Worm (Caenorhabditis elegans) whole organism, young adult: ENCODE results near the gene Y57G11C.22.

Source experiments
- B0019.2 ChIP-seq: fragments of 200-800 bp; sonication (Bioruptor generic); conservative IDR thresholded peaks from 2 replicates; pipeline ENCODE4 v1.3.6; 2022; ENCODE audit warnings: missing genetic modification reagents, missing genetic modification characterization, missing compliant biosample characterization
- B0336.3 ChIP-seq: fragments of 200-800 bp; sonication (Bioruptor generic); IDR thresholded peaks from 2 replicates; pipeline ENCODE4 v1.3.6; 2022; ENCODE audit warnings: missing genetic modification characterization, missing compliant biosample characterization
- C17E4.6 ChIP-seq: fragments of 200-800 bp; sonication (Bioruptor generic); IDR thresholded peaks from 2 replicates; pipeline ENCODE4 v1.3.6; 2022; ENCODE audit warnings: missing genetic modification reagents, missing genetic modification characterization, missing compliant biosample characterization
- F33H1.4 ChIP-seq: fragments of 200-800 bp; sonication (Bioruptor generic); IDR thresholded peaks from 2 replicates; pipeline ENCODE4 v1.3.6; 2022; ENCODE audit warnings: missing genetic modification reagents, missing genetic modification characterization, missing compliant biosample characterization
- F37B4.10 ChIP-seq: fragments of 200-800 bp; sonication (Bioruptor generic); IDR thresholded peaks from 2 replicates; pipeline ENCODE4 v1.3.6; 2022; ENCODE audit warnings: missing genetic modification characterization, missing compliant biosample characterization
- F39B2.1 ChIP-seq: fragments of 200-800 bp; sonication (Bioruptor generic); IDR thresholded peaks from 2 replicates; pipeline ENCODE4 v1.3.6; 2022; ENCODE audit warnings: missing genetic modification reagents, missing genetic modification characterization, missing compliant biosample characterization
- Y53F4B.3 ChIP-seq: fragments of 200-800 bp; sonication (Bioruptor generic); IDR thresholded peaks from 2 replicates; pipeline ENCODE4 v1.3.6; 2022; ENCODE audit warnings: missing genetic modification reagents, missing genetic modification characterization, missing compliant biosample characterization
- aptf-3 ChIP-seq: fragments of 200-800 bp; sonication (Bioruptor generic); IDR thresholded peaks from 2 replicates; pipeline ENCODE4 v1.3.6; 2022; ENCODE audit warnings: missing genetic modification characterization, missing compliant biosample characterization
- atf-7 ChIP-seq: sonication (generic microtip); optimal IDR thresholded peaks from 2 replicates; lab custom pipeline; 2017; ENCODE audit warnings: mild to moderate bottlenecking, missing genetic modification characterization, missing compliant biosample characterization
- athp-1 ChIP-seq: sonication (generic microtip); optimal IDR thresholded peaks from 2 replicates; lab custom pipeline; 2017; ENCODE audit warnings: mild to moderate bottlenecking, missing genetic modification characterization, missing compliant biosample characterization
- attf-3 ChIP-seq: fragments of 200-800 bp; sonication (Bioruptor generic); conservative IDR thresholded peaks from 2 replicates; pipeline ENCODE4 v1.3.6; 2022; ENCODE audit warnings: missing genetic modification reagents, missing genetic modification characterization, missing compliant biosample characterization
- cebp-2 ChIP-seq: fragments of 200-800 bp; sonication (Bioruptor generic); IDR thresholded peaks from 2 replicates; pipeline ENCODE4 v1.3.6; 2022; ENCODE audit warnings: missing genetic modification characterization, missing compliant biosample characterization
- ceh-40 ChIP-seq: fragments of 200-800 bp; sonication (Bioruptor generic); IDR thresholded peaks from 2 replicates; pipeline ENCODE4 v1.3.6; 2022; ENCODE audit warnings: missing genetic modification characterization, missing compliant biosample characterization
- chd-7 ChIP-seq: sonication (generic microtip); optimal IDR thresholded peaks from 2 replicates; lab custom pipeline; 2016; ENCODE audit warnings: mild to moderate bottlenecking, missing genetic modification characterization, moderate library complexity, missing compliant biosample characterization
- dox-1 ChIP-seq: fragments of 200-800 bp; sonication (Bioruptor generic); IDR thresholded peaks from 2 replicates; pipeline ENCODE4 v1.3.6; 2022; ENCODE audit warnings: missing genetic modification reagents, missing genetic modification characterization, missing compliant biosample characterization
- egrh-3 ChIP-seq: fragments of 200-800 bp; sonication (Bioruptor generic); IDR thresholded peaks from 2 replicates; pipeline ENCODE4 v1.3.6; 2022; ENCODE audit warnings: missing genetic modification reagents, missing genetic modification characterization, missing compliant biosample characterization
- ekl-4 ChIP-seq: fragments of 200-800 bp; sonication (Bioruptor generic); IDR thresholded peaks from 2 replicates; pipeline ENCODE4 v1.3.6; 2022; ENCODE audit warnings: missing genetic modification reagents, missing genetic modification characterization, missing compliant biosample characterization
- ets-4 ChIP-seq: fragments of 200-800 bp; sonication (Bioruptor generic); optimal IDR thresholded peaks from 2 replicates; lab custom pipeline; 2018; ENCODE audit warnings: mild to moderate bottlenecking, missing genetic modification characterization, missing compliant biosample characterization
- him-1 ChIP-seq: sonication (generic microtip); optimal IDR thresholded peaks from 2 replicates; lab custom pipeline; 2016; ENCODE audit warnings: missing genotype, missing genetic modification reagents, missing genetic modification characterization, missing compliant biosample characterization
- hmg-1.2 ChIP-seq: fragments of 200-800 bp; sonication (Bioruptor generic); IDR thresholded peaks from 2 replicates; pipeline ENCODE4 v1.3.6; 2022; ENCODE audit warnings: missing genetic modification reagents, missing genetic modification characterization, missing compliant biosample characterization
- lag-1 ChIP-seq: fragments of 200-800 bp; sonication (Bioruptor generic); IDR thresholded peaks from 2 replicates; pipeline ENCODE4 v1.3.6; 2022; ENCODE audit warnings: missing genetic modification reagents, missing genetic modification characterization, missing compliant biosample characterization
- let-526 ChIP-seq: fragments of 200-800 bp; sonication (Bioruptor generic); IDR thresholded peaks from 2 replicates; pipeline ENCODE4 v1.3.6; 2022; ENCODE audit warnings: missing genetic modification reagents, missing genetic modification characterization, missing compliant biosample characterization
- let-607 ChIP-seq, 2 experiments: fragments of 200-800 bp in 1 of 2; sonication (Bioruptor generic) in 1 of 2; sonication (generic microtip) in 1 of 2; optimal IDR thresholded peaks; 2 replicates each; lab custom pipeline; 2016 to 2018; ENCODE audit warnings: mild to moderate bottlenecking in 2 of 2, missing compliant biosample characterization in 2 of 2, missing genetic modification characterization in 2 of 2, moderate library complexity in 2 of 2, missing genotype in 1 of 2
- lin-35 ChIP-seq, 3 experiments: fragments of 150-350 bp in 2 of 3; sonication (generic microtip) in 1 of 3; optimal IDR thresholded peaks; 2 replicates each; lab custom pipeline; 2014 to 2018; ENCODE audit warnings: missing biosample characterization in 3 of 3, missing genetic modification characterization in 3 of 3, missing genetic modification reagents in 3 of 3
- lir-1 ChIP-seq: fragments of 200-800 bp; sonication (Bioruptor generic); conservative IDR thresholded peaks from 2 replicates; pipeline ENCODE4 v1.3.6; 2022; ENCODE audit warnings: missing genetic modification reagents, missing genetic modification characterization, missing compliant biosample characterization
- lsl-1 ChIP-seq: fragments of 200-800 bp; sonication (Bioruptor generic); optimal IDR thresholded peaks from 2 replicates; lab custom pipeline; 2018; ENCODE audit warnings: mild to moderate bottlenecking, missing genetic modification characterization, moderate library complexity, missing compliant biosample characterization
- lsy-27 ChIP-seq: sonication (generic microtip); optimal IDR thresholded peaks from 2 replicates; lab custom pipeline; 2017; ENCODE audit warnings: missing genetic modification characterization, mild to moderate bottlenecking, missing compliant biosample characterization, antibody characterized with exemption, missing genotype, borderline replicate concordance; ENCODE audit not compliant: insufficient read depth
- mcd-1 ChIP-seq: fragments of 200-800 bp; sonication (Bioruptor generic); IDR thresholded peaks from 2 replicates; pipeline ENCODE4 v1.3.6; 2022; ENCODE audit warnings: missing genetic modification reagents, missing genetic modification characterization, missing compliant biosample characterization
- mes-4 ChIP-seq: sonication (generic microtip); optimal IDR thresholded peaks from 2 replicates; lab custom pipeline; 2016; ENCODE audit warnings: missing genotype, missing genetic modification characterization, missing compliant biosample characterization
- nhr-27 ChIP-seq: fragments of 200-800 bp; sonication (Bioruptor generic); optimal IDR thresholded peaks from 2 replicates; lab custom pipeline; 2018; ENCODE audit warnings: mild to moderate bottlenecking, missing genetic modification characterization, moderate library complexity, missing compliant biosample characterization
- nhr-90 ChIP-seq: sonication (generic microtip); optimal IDR thresholded peaks from 2 replicates; lab custom pipeline; 2016; ENCODE audit warnings: missing genotype, mild to moderate bottlenecking, missing genetic modification characterization, missing compliant biosample characterization
- rcor-1 ChIP-seq: fragments of 200-800 bp; sonication (Bioruptor generic); IDR thresholded peaks from 2 replicates; pipeline ENCODE4 v1.3.6; 2022; ENCODE audit warnings: missing genetic modification reagents, missing genetic modification characterization, missing compliant biosample characterization
- repo-1 ChIP-seq: sonication (generic microtip); optimal IDR thresholded peaks from 2 replicates; lab custom pipeline; 2017; ENCODE audit warnings: mild to moderate bottlenecking, missing genetic modification characterization, missing compliant biosample characterization
- snpc-3.4 ChIP-seq: sonication (generic microtip); optimal IDR thresholded peaks from 2 replicates; lab custom pipeline; 2017; ENCODE audit warnings: missing genetic modification characterization, mild to moderate bottlenecking, missing compliant biosample characterization, antibody characterized with exemption, moderate library complexity, missing genotype, missing genetic modification reagents
- snpc-4 ChIP-seq, 5 experiments: fragments of 150-350 bp in 1 of 5; sonication (generic microtip) in 4 of 5; optimal IDR thresholded peaks; 2 replicates each; lab custom pipeline; 2014 to 2018; ENCODE audit warnings: missing genetic modification characterization in 5 of 5, missing biosample characterization in 3 of 5, antibody characterized with exemption in 2 of 5, mild to moderate bottlenecking in 2 of 5, missing compliant biosample characterization in 2 of 5, missing genotype in 2 of 5, moderate library complexity in 2 of 5, missing genetic modification reagents in 1 of 5
- sptf-2 ChIP-seq: fragments of 200-800 bp; sonication (Bioruptor generic); optimal IDR thresholded peaks from 2 replicates; lab custom pipeline; 2018; ENCODE audit warnings: mild to moderate bottlenecking, missing genetic modification characterization, missing compliant biosample characterization
- xnd-1 ChIP-seq: sonication (generic microtip); optimal IDR thresholded peaks from 2 replicates; lab custom pipeline; 2016; ENCODE audit warnings: missing genotype, missing genetic modification reagents, missing genetic modification characterization, missing compliant biosample characterization
- zfh-2 ChIP-seq: fragments of 200-800 bp; sonication (Bioruptor generic); conservative IDR thresholded peaks from 2 replicates; pipeline ENCODE4 v1.3.6; 2022; ENCODE audit warnings: missing genetic modification reagents, missing genetic modification characterization, missing compliant biosample characterization
- zim-3 ChIP-seq: sonication (generic microtip); optimal IDR thresholded peaks from 2 replicates; lab custom pipeline; 2017; ENCODE audit warnings: mild to moderate bottlenecking, missing genetic modification characterization, moderate library complexity, missing compliant biosample characterization
- ztf-18 ChIP-seq: sonication (generic microtip); optimal IDR thresholded peaks from 2 replicates; lab custom pipeline; 2016; ENCODE audit warnings: missing genotype, mild to moderate bottlenecking, missing genetic modification characterization, missing compliant biosample characterization
- ztf-25 ChIP-seq: fragments of 200-800 bp; sonication (Bioruptor generic); IDR thresholded peaks from 2 replicates; pipeline ENCODE4 v1.3.6; 2022; ENCODE audit warnings: missing genetic modification reagents, missing genetic modification characterization, missing compliant biosample characterization
- ztf-26 ChIP-seq: sonication (generic microtip); optimal IDR thresholded peaks from 2 replicates; lab custom pipeline; 2017; ENCODE audit warnings: missing genetic modification characterization, missing compliant biosample characterization

Gene Y57G11C.22

ce11 chrIV:14793900-14794624, 42.9 kb upstream of the Y57G11C.22 start (continued):
- 0 out of 2 replicates have a peak, but pooled peaks have one; percentile 36 for TF ChIP-seq F37B4.10 (GFP tag; lab: Robert Waterston, UW)
- TF ChIP-seq ztf-26 (tag; lab: Kevin White, UChicago) = peak; percentile 43
- TF ChIP-seq nhr-90 = peak; percentile 38
- TF ChIP-seq cebp-2 (GFP tag; lab: Robert Waterston, UW) = no peak
- peak; percentile 50 for TF ChIP-seq ztf-18 (tag; lab: Kevin White, UChicago)
- TF ChIP-seq zfh-2 (GFP tag; lab: Robert Waterston, UW) = peak; percentile 51; the same call in 1 of the 2 replicates
- TF ChIP-seq egrh-3 (GFP tag; lab: Robert Waterston, UW) = 0 out of 2 replicates have a peak, but pooled peaks have one; percentile 10
- TF ChIP-seq repo-1 (tag; lab: Kevin White, UChicago) = no peak
- TF ChIP-seq snpc-4 (GFP tag; optimal IDR thresholded peaks at IDR 0.05; lab: Kevin White, UChicago) = peak; percentile 15
- peak in 1 of 4 experiments; percentile 3 for TF ChIP-seq snpc-4 (tag; optimal IDR thresholded peaks at IDR 0.05; lab: Kevin White, UChicago)
- TF ChIP-seq lir-1 (GFP tag; lab: Robert Waterston, UW) = peak; percentile 39; the same call in 1 of the 2 replicates
- no peak for TF ChIP-seq let-526 (GFP tag; lab: Robert Waterston, UW)
- no peak for TF ChIP-seq Y53F4B.3
- peak; percentile 75 to 88 for TF ChIP-seq let-607 (tag; optimal IDR thresholded peaks at IDR 0.05; lab: Kevin White, UChicago)
- TF ChIP-seq lin-35 (GFP tag; optimal IDR thresholded peaks at IDR 0.05; lab: Kevin White, UChicago) = peak in 1 of 3 experiments; percentile 13
- TF ChIP-seq hmg-1.2 (GFP tag; lab: Robert Waterston, UW) = peak; percentile 48; the same call in 1 of the 2 replicates
- TF ChIP-seq B0336.3 = 0 out of 2 replicates have a peak, but pooled peaks have one; percentile 26
- 0 out of 2 replicates have a peak, but pooled peaks have one; percentile 23 for TF ChIP-seq attf-3 (GFP tag; lab: Robert Waterston, UW)
- TF ChIP-seq sptf-2 (GFP tag; lab: Kevin White, UChicago) = no peak

ce11 chrIV:14795918-14796488, 41.0 kb upstream of the Y57G11C.22 start, which contains the start of gene coq-3:
Gene coq-3, minus strand, starts transcription at chrIV:14796324.
- no peak for TF ChIP-seq lsl-1 (GFP tag; lab: Kevin White, UChicago)
- 0 out of 2 replicates have a peak, but pooled peaks have one; percentile 34 for TF ChIP-seq ekl-4 (GFP tag; lab: Robert Waterston, UW)
- TF ChIP-seq rcor-1 (GFP tag; lab: Robert Waterston, UW) = no peak
- no peak for TF ChIP-seq C17E4.6 (GFP tag; lab: Robert Waterston, UW)
- no peak for TF ChIP-seq atf-7 (tag; lab: Kevin White, UChicago)
- no peak for TF ChIP-seq lir-1 (GFP tag; lab: Robert Waterston, UW)
- TF ChIP-seq mcd-1 (GFP tag; lab: Robert Waterston, UW) = 0 out of 2 replicates have a peak, but pooled peaks have one; percentile 6
- no peak for TF ChIP-seq F37B4.10 (GFP tag; lab: Robert Waterston, UW)
- peak; percentile 47 for TF ChIP-seq nhr-27 (tag; lab: Kevin White, UChicago)
- no peak for TF ChIP-seq lag-1
- peak in 1 of 2 experiments; percentile 9 for TF ChIP-seq let-607 (tag; optimal IDR thresholded peaks at IDR 0.05; lab: Kevin White, UChicago)
- no peak for TF ChIP-seq F39B2.1 (GFP tag; lab: Robert Waterston, UW)
- TF ChIP-seq xnd-1 = no peak
- no peak for TF ChIP-seq athp-1
- TF ChIP-seq mes-4 (tag; lab: Kevin White, UChicago) = no peak
- no peak for TF ChIP-seq ztf-26 (tag; lab: Kevin White, UChicago)
- no peak for TF ChIP-seq lsy-27 (tag; lab: Kevin White, UChicago)
- TF ChIP-seq snpc-3.4 = no peak
- TF ChIP-seq zim-3 (tag; lab: Kevin White, UChicago) = no peak
- TF ChIP-seq ceh-40 (GFP tag; lab: Robert Waterston, UW) = no peak
- TF ChIP-seq B0019.2 (GFP tag; lab: Robert Waterston, UW) = no peak
- 0 out of 2 replicates have a peak, but pooled peaks have one; percentile 15 for TF ChIP-seq dox-1 (GFP tag; lab: Robert Waterston, UW)
- TF ChIP-seq chd-7 (tag; lab: Kevin White, UChicago) = no peak
- TF ChIP-seq aptf-3 (GFP tag; lab: Robert Waterston, UW) = no peak
- TF ChIP-seq F33H1.4 (GFP tag; lab: Robert Waterston, UW) = 0 out of 2 replicates have a peak, but pooled peaks have one; percentile 6
- no peak for TF ChIP-seq him-1 (tag; lab: Kevin White, UChicago)
- TF ChIP-seq snpc-4 (GFP tag; optimal IDR thresholded peaks at IDR 0.05; lab: Kevin White, UChicago) = no peak
- TF ChIP-seq snpc-4 (tag; optimal IDR thresholded peaks at IDR 0.05; lab: Kevin White, UChicago) = peak in 1 of 4 experiments; percentile 75
- TF ChIP-seq repo-1 (tag; lab: Kevin White, UChicago) = peak; percentile 46
- no peak for TF ChIP-seq ztf-25
- TF ChIP-seq ets-4 (GFP tag; lab: Kevin White, UChicago) = no peak
